Fruit fly (Drosophila melanogaster): ENCODE results near the gene CG5199.

The CG5199 gene

DNA sequence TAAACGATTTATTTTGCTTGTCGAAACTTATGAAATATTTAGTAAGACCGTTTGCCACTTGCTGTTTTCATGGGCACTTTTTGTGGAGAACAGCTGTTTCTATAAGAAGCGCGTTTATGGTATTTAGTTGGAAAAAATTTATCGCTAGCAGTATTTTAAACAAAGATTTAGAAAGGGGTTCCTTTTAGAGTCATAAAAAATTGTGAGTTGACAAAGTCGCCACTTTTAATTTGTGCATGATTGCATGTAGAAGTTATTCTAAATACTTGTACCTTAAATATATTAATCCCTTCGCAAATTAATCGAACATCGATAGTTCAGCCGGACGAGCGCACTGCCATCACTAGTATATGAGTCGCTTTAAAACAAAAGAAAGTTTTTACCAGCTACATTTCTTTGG is 20.4 kb downstream of the CG5199 start, which contains the start of the genes Las and Psn (continued):
- TF ChIP-seq CG8924 (tag; optimal IDR thresholded peaks at IDR 0.05) (peak; percentile 18), Hr3 (GFP tag; optimal IDR thresholded peaks at IDR 0.05) (no peak), H2.0 (GFP tag; IDR thresholded peaks at IDR 0.05) (no peak), sna (GFP tag; IDR thresholded peaks at IDR 0.05; ENCODE audit: partially characterized antibody) (peak; percentile 62; the same call in 1 of the 2 replicates), CG2712 (tag; optimal IDR thresholded peaks at IDR 0.05) (peak; percentile 49), Dip3 (GFP tag; optimal IDR thresholded peaks at IDR 0.05) (no peak), TFAM (GFP tag; optimal IDR thresholded peaks at IDR 0.05) (no peak), chinmo (GFP tag; IDR thresholded peaks at IDR 0.05; ENCODE audit: partially characterized antibody) (no peak), lilli (GFP tag; optimal IDR thresholded peaks at IDR 0.05) (peak; percentile 44), zfh1 (GFP tag; IDR thresholded peaks at IDR 0.05) (no peak), CG12769 (tag; optimal IDR thresholded peaks at IDR 0.05) (no peak), unpg (GFP tag; optimal IDR thresholded peaks at IDR 0.05) (no peak), CG9797 (GFP tag; optimal IDR thresholded peaks at IDR 0.05) (peak; percentile 65), CG1233 (GFP tag; optimal IDR thresholded peaks at IDR 0.05) (no peak), CG4328 (GFP tag; optimal IDR thresholded peaks at IDR 0.05) (no peak), Xbp1 (GFP tag; optimal IDR thresholded peaks at IDR 0.05) (no peak), Hsf (GFP tag; optimal IDR thresholded peaks at IDR 0.05) (peak; percentile 18), CG1603 (tag; optimal IDR thresholded peaks at IDR 0.05) (no peak), Aef1 (GFP tag; IDR thresholded peaks at IDR 0.05) (no peak), CG3847 (GFP tag; IDR thresholded peaks at IDR 0.05) (no peak), z (GFP tag; IDR thresholded peaks at IDR 0.05) (no peak), Myb (GFP tag; optimal IDR thresholded peaks at IDR 0.05) (peak; percentile 35), bab2 (GFP tag; optimal IDR thresholded peaks at IDR 0.05) (no peak), CG34224 (GFP tag; IDR thresholded peaks at IDR 0.05; ENCODE audit: partially characterized antibody) (peak; percentile 62), tin (GFP tag; optimal IDR thresholded peaks at IDR 0.05) (peak; percentile 9), ssp (GFP tag; IDR thresholded peaks at IDR 0.05) (no peak), hbn (GFP tag; IDR thresholded peaks at IDR 0.05; ENCODE audit: partially characterized antibody) (peak; percentile 58; the same call in 1 of the 2 replicates), CG12104 (GFP tag; optimal IDR thresholded peaks at IDR 0.05) (no peak), nom (GFP tag; optimal IDR thresholded peaks at IDR 0.05) (peak; percentile 13), CG34376 (GFP tag; optimal IDR thresholded peaks at IDR 0.05) (peak; percentile 9), Sin3A (optimal IDR thresholded peaks at IDR 0.05) (peak; percentile 73), jigr1 (GFP tag; IDR thresholded peaks at IDR 0.05) (no peak), CG33213 (GFP tag; optimal IDR thresholded peaks at IDR 0.05) (peak; percentile 33), Dp (GFP tag; optimal IDR thresholded peaks at IDR 0.05) (peak; percentile 61), stwl (tag; optimal IDR thresholded peaks at IDR 0.05) (peak; percentile 66), her (GFP tag; optimal IDR thresholded peaks at IDR 0.05) (no peak), twi (tag; optimal IDR thresholded peaks at IDR 0.05) (no peak), vvl (GFP tag; IDR thresholded peaks at IDR 0.05) (peak; percentile 32; the same call in 1 of the 2 replicates), CG12659 (GFP tag; optimal IDR thresholded peaks at IDR 0.05) (peak; percentile 56), HLH4C (GFP tag; IDR thresholded peaks at IDR 0.05; ENCODE audit: partially characterized antibody) (peak; percentile 66), crp (GFP tag; optimal IDR thresholded peaks at IDR 0.05) (peak; percentile 60 to 93), Eip74EF (GFP tag; optimal IDR thresholded peaks at IDR 0.05) (no peak), oc (tag; optimal IDR thresholded peaks at IDR 0.05) (peak; percentile 20), Lhr (GFP tag; optimal IDR thresholded peaks at IDR 0.05) (peak; percentile 9), CG30403 (GFP tag; optimal IDR thresholded peaks at IDR 0.05) (no peak), Antp (GFP tag; optimal IDR thresholded peaks at IDR 0.05) (no peak), D19B (GFP tag; optimal IDR thresholded peaks at IDR 0.05) (no peak), CG17802 (tag; optimal IDR thresholded peaks at IDR 0.05) (no peak), amos (GFP tag; IDR thresholded peaks at IDR 0.05; ENCODE audit: partially characterized antibody) (peak; percentile 54), BEAF-32 (GFP tag; optimal IDR thresholded peaks at IDR 0.05) (peak; percentile 76)
